Worm (Caenorhabditis elegans) whole organism, L2 larva: ENCODE measurements around the gene srh-25.

Source experiments
- C34F6.9 ChIP-seq: fragments of 150-350 bp; optimal IDR thresholded peaks from 2 replicates; lab custom pipeline; 2014; ENCODE audit warnings: missing biosample characterization, missing genetic modification characterization
- F13H6.1 ChIP-seq: sonication (generic microtip); optimal IDR thresholded peaks from 2 replicates; lab custom pipeline; 2016; ENCODE audit warnings: missing genetic modification characterization, missing compliant biosample characterization
- Y55F3AM.14 ChIP-seq: fragments of 200-800 bp; sonication (Bioruptor generic); optimal IDR thresholded peaks from 2 replicates; lab custom pipeline; 2018; ENCODE audit warnings: mild to moderate bottlenecking, missing genetic modification characterization, missing compliant biosample characterization
- ZK546.5 ChIP-seq: sonication (generic microtip); optimal IDR thresholded peaks from 2 replicates; lab custom pipeline; 2017; ENCODE audit warnings: missing biosample characterization, missing genetic modification characterization
- alr-1 ChIP-seq: fragments of 150-350 bp; optimal IDR thresholded peaks from 2 replicates; lab custom pipeline; 2014; ENCODE audit warnings: missing biosample characterization, missing genetic modification characterization
- aly-2 ChIP-seq: fragments of 150-350 bp; optimal IDR thresholded peaks from 2 replicates; lab custom pipeline; 2014; ENCODE audit warnings: missing biosample characterization, missing genetic modification characterization
- blmp-1 ChIP-seq: sonication (generic microtip); optimal IDR thresholded peaks from 2 replicates; lab custom pipeline; 2017; ENCODE audit warnings: missing genetic modification characterization, mild to moderate bottlenecking, missing compliant biosample characterization, antibody characterized with exemption, moderate library complexity; ENCODE audit not compliant: insufficient read depth
- ceh-16 ChIP-seq: fragments of 150-350 bp; optimal IDR thresholded peaks from 2 replicates; lab custom pipeline; 2014; ENCODE audit warnings: missing biosample characterization, missing genetic modification characterization
- ceh-82 ChIP-seq: fragments of 150-350 bp; optimal IDR thresholded peaks from 2 replicates; lab custom pipeline; 2014; ENCODE audit warnings: missing biosample characterization, missing genetic modification characterization
- egl-27 ChIP-seq: sonication (generic microtip); optimal IDR thresholded peaks from 3 replicates; lab custom pipeline; 2017; ENCODE audit warnings: missing biosample characterization, missing genetic modification reagents, missing genetic modification characterization
- elt-1 ChIP-seq: fragments of 150-350 bp; optimal IDR thresholded peaks from 2 replicates; lab custom pipeline; 2014; ENCODE audit warnings: missing biosample characterization, missing genetic modification characterization
- elt-3 ChIP-seq: sonication (generic microtip); optimal IDR thresholded peaks from 2 replicates; lab custom pipeline; 2017; ENCODE audit warnings: missing biosample characterization, missing genetic modification characterization
- fos-1 ChIP-seq: fragments of 150-350 bp; optimal IDR thresholded peaks from 2 replicates; lab custom pipeline; 2014; ENCODE audit warnings: missing biosample characterization, missing genetic modification characterization
- gmeb-1 ChIP-seq: fragments of 150-350 bp; optimal IDR thresholded peaks from 2 replicates; lab custom pipeline; 2014; ENCODE audit warnings: missing biosample characterization, missing genetic modification characterization
- lin-13 ChIP-seq: fragments of 150-350 bp; optimal IDR thresholded peaks from 2 replicates; lab custom pipeline; 2014; ENCODE audit warnings: missing biosample characterization, missing genetic modification reagents, missing genetic modification characterization
- lin-39 ChIP-seq: fragments of 150-350 bp; optimal IDR thresholded peaks from 2 replicates; lab custom pipeline; 2014; ENCODE audit warnings: missing biosample characterization, missing genetic modification reagents, missing genetic modification characterization
- lsy-2 ChIP-seq, 2 experiments: fragments of 150-350 bp in 1 of 2; sonication (generic microtip) in 1 of 2; optimal IDR thresholded peaks; 2 replicates each; lab custom pipeline; 2014 to 2017; ENCODE audit warnings: missing biosample characterization in 2 of 2, missing genetic modification characterization in 2 of 2
- mab-5 ChIP-seq: fragments of 150-350 bp; optimal IDR thresholded peaks from 2 replicates; lab custom pipeline; 2014; ENCODE audit warnings: missing biosample characterization, missing genetic modification characterization
- nhr-10 ChIP-seq: sonication (generic microtip); optimal IDR thresholded peaks from 2 replicates; lab custom pipeline; 2017; ENCODE audit warnings: missing biosample characterization, missing genetic modification characterization
- nhr-12 ChIP-seq: fragments of 150-350 bp; optimal IDR thresholded peaks from 2 replicates; lab custom pipeline; 2014; ENCODE audit warnings: missing biosample characterization, missing genetic modification characterization
- nhr-129 ChIP-seq: fragments of 150-350 bp; optimal IDR thresholded peaks from 2 replicates; lab custom pipeline; 2014; ENCODE audit warnings: missing biosample characterization, missing genetic modification characterization
- nhr-21 ChIP-seq: fragments of 150-350 bp; optimal IDR thresholded peaks from 2 replicates; lab custom pipeline; 2014; ENCODE audit warnings: missing biosample characterization, missing genetic modification characterization
- nhr-237 ChIP-seq: fragments of 150-350 bp; optimal IDR thresholded peaks from 2 replicates; lab custom pipeline; 2014; ENCODE audit warnings: missing biosample characterization, missing genetic modification characterization
- nhr-25 ChIP-seq: fragments of 150-350 bp; sonication (generic microtip); optimal IDR thresholded peaks from 3 replicates; lab custom pipeline; 2014; ENCODE audit warnings: missing biosample characterization, missing genetic modification characterization
- nhr-6 ChIP-seq: fragments of 150-350 bp; optimal IDR thresholded peaks from 2 replicates; lab custom pipeline; 2014; ENCODE audit warnings: missing biosample characterization, missing genetic modification characterization
- nhr-77 ChIP-seq: fragments of 150-350 bp; optimal IDR thresholded peaks from 2 replicates; lab custom pipeline; 2014; ENCODE audit warnings: missing biosample characterization, missing genetic modification characterization
- sem-4 ChIP-seq: fragments of 150-350 bp; optimal IDR thresholded peaks from 2 replicates; lab custom pipeline; 2014; ENCODE audit warnings: missing biosample characterization, missing genetic modification reagents, missing genetic modification characterization
- skn-1 ChIP-seq: sonication (generic microtip); optimal IDR thresholded peaks from 2 replicates; lab custom pipeline; 2017; ENCODE audit warnings: missing biosample characterization, missing genetic modification characterization
- sma-3 ChIP-seq: sonication (generic microtip); optimal IDR thresholded peaks from 2 replicates; lab custom pipeline; 2016; ENCODE audit warnings: missing genetic modification reagents, missing genetic modification characterization, missing compliant biosample characterization
- sma-9 ChIP-seq, 2 experiments: fragments of 150-350 bp in 1 of 2; sonication (generic microtip) in 1 of 2; optimal IDR thresholded peaks; 2 replicates each; lab custom pipeline; 2014 to 2016; ENCODE audit warnings: missing genetic modification characterization in 2 of 2, mild to moderate bottlenecking in 1 of 2, missing biosample characterization in 1 of 2, missing compliant biosample characterization in 1 of 2, missing genetic modification reagents in 1 of 2, moderate library complexity in 1 of 2
- snpc-4 ChIP-seq: fragments of 150-350 bp; optimal IDR thresholded peaks from 2 replicates; lab custom pipeline; 2014; ENCODE audit warnings: missing biosample characterization, missing genetic modification characterization
- unc-39 ChIP-seq: fragments of 150-350 bp; optimal IDR thresholded peaks from 2 replicates; lab custom pipeline; 2014; ENCODE audit warnings: missing biosample characterization, missing genetic modification characterization
- unc-55 ChIP-seq: fragments of 150-350 bp; sonication (generic microtip); optimal IDR thresholded peaks from 3 replicates; lab custom pipeline; 2014; ENCODE audit warnings: missing biosample characterization, missing genetic modification reagents, missing genetic modification characterization
- unc-62 ChIP-seq: fragments of 150-350 bp; optimal IDR thresholded peaks from 2 replicates; lab custom pipeline; 2014; ENCODE audit warnings: missing biosample characterization, missing genetic modification reagents, missing genetic modification characterization
- zag-1 ChIP-seq: fragments of 150-350 bp; optimal IDR thresholded peaks from 2 replicates; lab custom pipeline; 2014; ENCODE audit warnings: missing biosample characterization, missing genetic modification characterization
- ztf-1 ChIP-seq: fragments of 200-800 bp; sonication (Bioruptor generic); conservative IDR thresholded peaks from 2 replicates; pipeline ENCODE4 v1.3.6; 2022; ENCODE audit warnings: missing genetic modification characterization, missing compliant biosample characterization
- ztf-11 ChIP-seq: sonication (generic microtip); optimal IDR thresholded peaks from 2 replicates; lab custom pipeline; 2017; ENCODE audit warnings: missing biosample characterization, missing genetic modification characterization
- ztf-4 ChIP-seq: fragments of 150-350 bp; optimal IDR thresholded peaks from 2 replicates; lab custom pipeline; 2014; ENCODE audit warnings: missing biosample characterization, missing genetic modification characterization

srh-25 gene

ce11 chrV:12415656-12416055 lies 18.0 kb downstream of the srh-25 start, which contains the start of gene cdr-2:
Gene cdr-2, minus strand, starts transcription at chrV:12415709.
- TF ChIP-seq elt-3: no peak
- no peak for TF ChIP-seq sem-4
- TF ChIP-seq ztf-11: no peak
- peak; percentile 81 for TF ChIP-seq fos-1
- TF ChIP-seq sma-9 (GFP tag; optimal IDR thresholded peaks at IDR 0.05; lab: Kevin White, UChicago): peak; percentile 63
- no peak for TF ChIP-seq sma-9 (tag; optimal IDR thresholded peaks at IDR 0.05; lab: Kevin White, UChicago)
- no peak for TF ChIP-seq nhr-77 (tag; lab: Kevin White, UChicago)
- TF ChIP-seq ceh-16 (tag; lab: Kevin White, UChicago): no peak

- TF ChIP-seq fos-1 (peak; percentile 59), elt-1 (tag; lab: Kevin White, UChicago) (no peak), skn-1 (peak; percentile 81)
Measured at ce11 chrV:12414362-12414761, 19.3 kb downstream of the srh-25 start.

- TF ChIP-seq lsy-2 (tag; optimal IDR thresholded peaks at IDR 0.05; lab: Kevin White, UChicago) (peak in 1 of 2 experiments; percentile 3), fos-1 (peak; percentile 30), sma-9 (GFP tag; optimal IDR thresholded peaks at IDR 0.05; lab: Kevin White, UChicago) (peak; percentile 65), sma-9 (tag; optimal IDR thresholded peaks at IDR 0.05; lab: Kevin White, UChicago) (no peak), nhr-237 (tag; lab: Kevin White, UChicago) (no peak), snpc-4 (tag; lab: Kevin White, UChicago) (no peak), F13H6.1 (peak; percentile 18), unc-62 (GFP tag; lab: Kevin White, UChicago) (no peak), C34F6.9 (tag; lab: Kevin White, UChicago) (peak; percentile 32)
- TF ChIP-seq, all 48 proteins: peak for 5
Measured at ce11 chrV:12413651-12414114, 19.9 kb downstream of the srh-25 start, which contains the start of gene cdr-6. Gene cdr-6, minus strand, starts transcription at chrV:12413701.

ce11 chrV:12412321-12412720 lies 21.3 kb downstream of the srh-25 start:
- no peak for TF ChIP-seq nhr-6 (tag; lab: Kevin White, UChicago)
- TF ChIP-seq snpc-4 (tag; lab: Kevin White, UChicago): no peak
- TF ChIP-seq nhr-25 (tag; lab: Kevin White, UChicago): no peak
- TF ChIP-seq Y55F3AM.14: no peak
- no peak for TF ChIP-seq lin-39 (tag; lab: Kevin White, UChicago)
- no peak for TF ChIP-seq lsy-2 (tag; optimal IDR thresholded peaks at IDR 0.05; lab: Kevin White, UChicago)
- TF ChIP-seq ztf-4 (tag; lab: Kevin White, UChicago): no peak
- no peak for TF ChIP-seq egl-27 (tag; lab: Kevin White, UChicago)
- no peak for TF ChIP-seq lin-13
- TF ChIP-seq F13H6.1: no peak
- no peak for TF ChIP-seq elt-1 (tag; lab: Kevin White, UChicago)
- no peak for TF ChIP-seq gmeb-1 (tag; lab: Kevin White, UChicago)

ce11 chrV:12411909-12412308 lies 21.7 kb downstream of the srh-25 start, which contains the start of gene cdr-7:
Gene cdr-7, minus strand, starts transcription at chrV:12412113.
- TF ChIP-seq blmp-1 (tag; lab: Kevin White, UChicago): peak; percentile 13
- peak; percentile 12 for TF ChIP-seq nhr-25 (tag; lab: Kevin White, UChicago)
- peak; percentile 42 for TF ChIP-seq sma-9 (GFP tag; optimal IDR thresholded peaks at IDR 0.05; lab: Kevin White, UChicago)
- TF ChIP-seq sma-9 (tag; optimal IDR thresholded peaks at IDR 0.05; lab: Kevin White, UChicago): no peak
- TF ChIP-seq fos-1: no peak

- no peak for TF ChIP-seq nhr-10 (tag; lab: Kevin White, UChicago)
- no peak for TF ChIP-seq ZK546.5 (tag; lab: Kevin White, UChicago)
- TF ChIP-seq ztf-11: no peak
- TF ChIP-seq unc-55 (GFP tag; lab: Kevin White, UChicago): no peak
- no peak for TF ChIP-seq nhr-6 (tag; lab: Kevin White, UChicago)
- no peak for TF ChIP-seq fos-1
- no peak for TF ChIP-seq lin-39 (tag; lab: Kevin White, UChicago)
- TF ChIP-seq sma-9 (GFP tag; optimal IDR thresholded peaks at IDR 0.05; lab: Kevin White, UChicago): peak; percentile 55
- no peak for TF ChIP-seq sma-9 (tag; optimal IDR thresholded peaks at IDR 0.05; lab: Kevin White, UChicago)
- TF ChIP-seq skn-1: no peak
- TF ChIP-seq snpc-4 (tag; lab: Kevin White, UChicago): no peak
- TF ChIP-seq nhr-12 (tag; lab: Kevin White, UChicago): no peak
- peak; percentile 96 for TF ChIP-seq nhr-129 (tag; lab: Kevin White, UChicago)
- TF ChIP-seq Y55F3AM.14: no peak
- TF ChIP-seq sem-4: no peak
- peak; percentile 85 for TF ChIP-seq nhr-25 (tag; lab: Kevin White, UChicago)
- TF ChIP-seq aly-2 (tag; lab: Kevin White, UChicago): no peak
- TF ChIP-seq ceh-16 (tag; lab: Kevin White, UChicago): no peak
- no peak for TF ChIP-seq ceh-82
- TF ChIP-seq alr-1 (tag; lab: Kevin White, UChicago): no peak
- no peak for TF ChIP-seq blmp-1 (tag; lab: Kevin White, UChicago)
- TF ChIP-seq nhr-77 (tag; lab: Kevin White, UChicago): no peak
- TF ChIP-seq elt-3: no peak
- no peak for TF ChIP-seq ztf-1 (GFP tag; lab: Robert Waterston, UW)
- TF ChIP-seq gmeb-1 (tag; lab: Kevin White, UChicago): no peak
- TF ChIP-seq C34F6.9 (tag; lab: Kevin White, UChicago): no peak
- no peak for TF ChIP-seq mab-5 (tag; lab: Kevin White, UChicago)
- no peak for TF ChIP-seq zag-1 (tag; lab: Kevin White, UChicago)
- peak; percentile 24 for TF ChIP-seq nhr-21
- TF ChIP-seq sma-3 (GFP tag; lab: Kevin White, UChicago): no peak
- TF ChIP-seq unc-39 (tag; lab: Kevin White, UChicago): no peak
- TF ChIP-seq elt-1 (tag; lab: Kevin White, UChicago): no peak
Measured at ce11 chrV:12410416-12411001, 23.1 kb downstream of the srh-25 start, which contains the start of gene hrg-2. Gene hrg-2, minus strand, starts transcription at chrV:12410513.
